Worm (Caenorhabditis elegans): ENCODE data around the gene srz-5.

- TF ChIP-seq ztf-11 (tag; optimal IDR thresholded peaks at IDR 0.05) (no peak), snpc-4 (tag; optimal IDR thresholded peaks at IDR 0.05) (no peak), ceh-82 (tag; optimal IDR thresholded peaks at IDR 0.05) (no peak), jun-1 (tag; optimal IDR thresholded peaks at IDR 0.05) (no peak)
Measured at ce11 chrII:3550352-3550751, 35.8 kb upstream of the srz-5 start, which contains the start of gene W10G11.19.
